Worm (Caenorhabditis elegans) whole organism, young adult: ENCODE data around the gene dmsr-6.

Source experiments
- B0336.3 ChIP-seq: fragments of 200-800 bp; sonication (Bioruptor generic); IDR thresholded peaks from 2 replicates; pipeline ENCODE4 v1.3.6; 2022; ENCODE audit warnings: missing genetic modification characterization, missing compliant biosample characterization
- F22D6.2 ChIP-seq: sonication (generic microtip); optimal IDR thresholded peaks from 2 replicates; lab custom pipeline; 2016; ENCODE audit warnings: mild to moderate bottlenecking, missing genetic modification characterization, missing compliant biosample characterization
- T07F8.4 ChIP-seq: sonication (generic microtip); optimal IDR thresholded peaks from 2 replicates; lab custom pipeline; 2016; ENCODE audit warnings: mild to moderate bottlenecking, missing genetic modification characterization, moderate library complexity, missing compliant biosample characterization
- Y53G8AR.9 ChIP-seq: fragments of 200-800 bp; sonication (Bioruptor generic); conservative IDR thresholded peaks from 2 replicates; pipeline ENCODE4 v1.3.6; 2022; ENCODE audit warnings: missing genetic modification reagents, missing genetic modification characterization, missing compliant biosample characterization
- akir-1 ChIP-seq: fragments of 200-800 bp; sonication (Bioruptor generic); optimal IDR thresholded peaks from 2 replicates; lab custom pipeline; 2018; ENCODE audit warnings: mild to moderate bottlenecking, missing genetic modification characterization, moderate library complexity, missing compliant biosample characterization
- attf-5 ChIP-seq: fragments of 200-800 bp; sonication (Bioruptor generic); optimal IDR thresholded peaks from 2 replicates; lab custom pipeline; 2018; ENCODE audit warnings: mild to moderate bottlenecking, missing genetic modification characterization, missing compliant biosample characterization
- bed-1 ChIP-seq: fragments of 200-800 bp; sonication (Bioruptor generic); IDR thresholded peaks from 2 replicates; pipeline ENCODE4 v1.3.6; 2022; ENCODE audit warnings: missing genetic modification reagents, missing genetic modification characterization, missing compliant biosample characterization
- cebp-1 ChIP-seq, 2 experiments: fragments of 200-800 bp in 1 of 2; sonication (Bioruptor generic) in 1 of 2; sonication (generic microtip) in 1 of 2; IDR thresholded peaks in 1 of 2; optimal IDR thresholded peaks in 1 of 2; 2 replicates each; pipeline versions ENCODE4 v1.3.6 to Lab custom; 2017 to 2022; ENCODE audit warnings: missing compliant biosample characterization in 2 of 2, missing genetic modification characterization in 2 of 2, mild to moderate bottlenecking in 1 of 2, missing genetic modification reagents in 1 of 2, moderate library complexity in 1 of 2
- dox-1 ChIP-seq: fragments of 200-800 bp; sonication (Bioruptor generic); IDR thresholded peaks from 2 replicates; pipeline ENCODE4 v1.3.6; 2022; ENCODE audit warnings: missing genetic modification reagents, missing genetic modification characterization, missing compliant biosample characterization
- fkh-3 ChIP-seq: sonication (generic microtip); optimal IDR thresholded peaks from 2 replicates; lab custom pipeline; 2016; ENCODE audit warnings: mild to moderate bottlenecking, missing genetic modification characterization, missing compliant biosample characterization
- hlh-26 ChIP-seq: fragments of 200-800 bp; sonication (Bioruptor generic); conservative IDR thresholded peaks from 2 replicates; pipeline ENCODE4 v1.3.6; 2022; ENCODE audit warnings: missing genetic modification reagents, missing genetic modification characterization, missing compliant biosample characterization
- hsf-1 ChIP-seq: fragments of 200-800 bp; sonication (Bioruptor generic); IDR thresholded peaks from 2 replicates; pipeline ENCODE4 v1.3.6; 2022; ENCODE audit warnings: missing genetic modification reagents, missing genetic modification characterization, missing compliant biosample characterization
- lsy-27 ChIP-seq: sonication (generic microtip); optimal IDR thresholded peaks from 2 replicates; lab custom pipeline; 2017; ENCODE audit warnings: missing genetic modification characterization, mild to moderate bottlenecking, missing compliant biosample characterization, antibody characterized with exemption, missing genotype, borderline replicate concordance; ENCODE audit not compliant: insufficient read depth
- madf-3 ChIP-seq: fragments of 200-800 bp; sonication (Bioruptor generic); IDR thresholded peaks from 2 replicates; pipeline ENCODE4 v1.3.6; 2022; ENCODE audit warnings: missing genetic modification reagents, missing genetic modification characterization, missing compliant biosample characterization
- mes-4 ChIP-seq: sonication (generic microtip); optimal IDR thresholded peaks from 2 replicates; lab custom pipeline; 2016; ENCODE audit warnings: missing genotype, missing genetic modification characterization, missing compliant biosample characterization
- mxl-1 ChIP-seq: sonication (generic microtip); optimal IDR thresholded peaks from 2 replicates; lab custom pipeline; 2016; ENCODE audit warnings: missing genetic modification characterization, missing compliant biosample characterization
- pbrm-1 ChIP-seq: fragments of 200-800 bp; sonication (Bioruptor generic); IDR thresholded peaks from 2 replicates; pipeline ENCODE4 v1.3.6; 2022; ENCODE audit warnings: missing genetic modification reagents, missing genetic modification characterization, missing compliant biosample characterization
- snpc-4 ChIP-seq, 5 experiments: fragments of 150-350 bp in 1 of 5; sonication (generic microtip) in 4 of 5; optimal IDR thresholded peaks; 2 replicates each; lab custom pipeline; 2014 to 2018; ENCODE audit warnings: missing genetic modification characterization in 5 of 5, missing biosample characterization in 3 of 5, antibody characterized with exemption in 2 of 5, mild to moderate bottlenecking in 2 of 5, missing compliant biosample characterization in 2 of 5, missing genotype in 2 of 5, moderate library complexity in 2 of 5, missing genetic modification reagents in 1 of 5
- tlf-1 ChIP-seq: fragments of 200-800 bp; sonication (Bioruptor generic); optimal IDR thresholded peaks from 2 replicates; lab custom pipeline; 2018; ENCODE audit warnings: mild to moderate bottlenecking, missing genetic modification characterization, missing compliant biosample characterization

dmsr-6 gene

ce11 chrII:14511189-14511588 lies 55.8 kb downstream of the dmsr-6 start, which contains the start of gene K10H10.13:
Gene K10H10.13, minus strand, starts transcription at chrII:14511289.
- TF ChIP-seq bed-1 (GFP tag; lab: Robert Waterston, UW) (no peak), hlh-26 (GFP tag; lab: Robert Waterston, UW) (no peak), F22D6.2 (tag; lab: Kevin White, UChicago) (no peak), tlf-1 (GFP tag; lab: Kevin White, UChicago) (no peak), madf-3 (no peak), attf-5 (GFP tag; lab: Kevin White, UChicago) (no peak), mes-4 (no peak), akir-1 (GFP tag; lab: Kevin White, UChicago) (no peak), hsf-1 (GFP tag; lab: Robert Waterston, UW) (no peak), snpc-4 (GFP tag; optimal IDR thresholded peaks at IDR 0.05; lab: Kevin White, UChicago) (no peak), snpc-4 (tag; optimal IDR thresholded peaks at IDR 0.05; lab: Kevin White, UChicago) (no peak), cebp-1 (GFP tag; IDR thresholded peaks at IDR 0.05; lab: Robert Waterston, UW) (no peak), cebp-1 (tag; optimal IDR thresholded peaks at IDR 0.05; lab: Kevin White, UChicago) (no peak), mxl-1 (tag; lab: Kevin White, UChicago) (no peak), Y53G8AR.9 (GFP tag; lab: Robert Waterston, UW) (no peak), fkh-3 (tag; lab: Kevin White, UChicago) (no peak), dox-1 (no peak), T07F8.4 (tag; lab: Kevin White, UChicago) (no peak), B0336.3 (GFP tag; lab: Robert Waterston, UW) (no peak), pbrm-1 (GFP tag; lab: Robert Waterston, UW) (no peak), lsy-27 (tag; lab: Kevin White, UChicago) (no peak)
